Fruit fly (Drosophila melanogaster) whole organism, prepupa: ENCODE data around the gene goe.
A peak's percentile ranks its signal among the peaks of the same experiment; 100 is the strongest.

Source experiments
- CG11294 ChIP-seq: fragments of 200-800 bp; sonication (Bioruptor generic); IDR thresholded peaks from 2 replicates; pipeline ENCODE4 v1.3.6; 2022; ENCODE audit warnings: missing biosample characterization, missing genetic modification characterization
- CG11762 ChIP-seq: fragments of 200-800 bp; sonication (Bioruptor generic); optimal IDR thresholded peaks from 3 replicates; lab custom pipeline; 2016; ENCODE audit warnings: missing biosample characterization, missing genetic modification characterization; ENCODE audit not compliant: insufficient read depth
- CG15336 ChIP-seq: fragments of 200-800 bp; sonication (Bioruptor generic); IDR thresholded peaks from 2 replicates; pipeline ENCODE4 v1.3.6; 2022; ENCODE audit warnings: missing biosample characterization, missing genetic modification characterization
- CG1621 ChIP-seq: fragments of 200-800 bp; sonication (Bioruptor generic); optimal IDR thresholded peaks from 3 replicates; lab custom pipeline; 2018; ENCODE audit warnings: missing biosample characterization, mild to moderate bottlenecking, missing genetic modification characterization
- CG3032 ChIP-seq: fragments of 200-800 bp; optimal IDR thresholded peaks from 2 replicates; lab custom pipeline; 2019; ENCODE audit warnings: missing biosample characterization, mild to moderate bottlenecking, missing genetic modification characterization, moderate library complexity
- CG32006 ChIP-seq: fragments of 200-800 bp; sonication (Bioruptor generic); optimal IDR thresholded peaks from 3 replicates; lab custom pipeline; 2017; ENCODE audit warnings: missing biosample characterization, mild to moderate bottlenecking, missing genetic modification characterization
- CG3919 ChIP-seq: fragments of 200-800 bp; sonication (Bioruptor generic); optimal IDR thresholded peaks from 3 replicates; lab custom pipeline; 2016; ENCODE audit warnings: missing biosample characterization, missing genetic modification characterization
- CG6276 ChIP-seq: fragments of 200-800 bp; sonication (Bioruptor generic); optimal IDR thresholded peaks from 2 replicates; lab custom pipeline; 2017; ENCODE audit warnings: missing biosample characterization, mild to moderate bottlenecking, missing genetic modification characterization
- CG6792 ChIP-seq: fragments of 200-800 bp; sonication (Bioruptor generic); optimal IDR thresholded peaks from 3 replicates; lab custom pipeline; 2016; ENCODE audit warnings: missing biosample characterization, missing genetic modification characterization
- CG6808 ChIP-seq: fragments of 200-800 bp; sonication (Bioruptor generic); optimal IDR thresholded peaks from 3 replicates; lab custom pipeline; 2017; ENCODE audit warnings: missing biosample characterization, missing genetic modification characterization, mild to moderate bottlenecking, moderate library complexity, missing genetic modification reagents
- CG6854 ChIP-seq: fragments of 200-800 bp; sonication (Bioruptor generic); optimal IDR thresholded peaks from 2 replicates; lab custom pipeline; 2017; ENCODE audit warnings: missing biosample characterization, mild to moderate bottlenecking, missing genetic modification characterization
- CG7368 ChIP-seq: fragments of 200-800 bp; sonication (Bioruptor generic); optimal IDR thresholded peaks from 3 replicates; lab custom pipeline; 2016; ENCODE audit warnings: missing biosample characterization, missing genetic modification characterization
- CG8119 ChIP-seq: fragments of 200-800 bp; sonication (Bioruptor generic); IDR thresholded peaks from 3 replicates; pipeline ENCODE4 v1.3.6; 2022; ENCODE audit warnings: missing biosample characterization, missing genetic modification characterization
- CG8319 ChIP-seq: fragments of 200-800 bp; sonication (Bioruptor generic); optimal IDR thresholded peaks from 3 replicates; lab custom pipeline; 2016; ENCODE audit warnings: missing biosample characterization, missing genetic modification characterization
- CG8632 ChIP-seq: fragments of 200-800 bp; sonication (Bioruptor generic); optimal IDR thresholded peaks from 3 replicates; lab custom pipeline; 2016; ENCODE audit warnings: missing biosample characterization, missing genetic modification characterization
- CG9139 ChIP-seq: fragments of 200-800 bp; sonication (Bioruptor generic); optimal IDR thresholded peaks from 3 replicates; lab custom pipeline; 2017; ENCODE audit warnings: missing biosample characterization, mild to moderate bottlenecking, missing genetic modification characterization
- Eip75B ChIP-seq: fragments of 200-800 bp; sonication (Bioruptor generic); optimal IDR thresholded peaks from 3 replicates; lab custom pipeline; 2016; ENCODE audit warnings: missing biosample characterization, missing genetic modification characterization
- Eip78C ChIP-seq: fragments of 200-800 bp; sonication (Bioruptor generic); peaks from one replicate; lab custom pipeline; 2016; ENCODE audit warnings: missing biosample characterization, missing genetic modification characterization
- Hr38 ChIP-seq: sonication (Bioruptor generic); optimal IDR thresholded peaks from 2 replicates; lab custom pipeline; 2016; ENCODE audit warnings: missing biosample characterization, missing genetic modification characterization
- Met ChIP-seq: fragments of 200-800 bp; sonication (Bioruptor generic); optimal IDR thresholded peaks from 3 replicates; lab custom pipeline; 2016; ENCODE audit warnings: missing biosample characterization, missing genetic modification characterization
- Sox102F ChIP-seq: fragments of 200-800 bp; sonication (Bioruptor generic); optimal IDR thresholded peaks from 2 replicates; lab custom pipeline; 2016; ENCODE audit warnings: missing biosample characterization, mild to moderate bottlenecking, missing genetic modification characterization
- Sox14 ChIP-seq: fragments of 200-800 bp; sonication (Bioruptor generic); optimal IDR thresholded peaks from 3 replicates; lab custom pipeline; 2016; ENCODE audit warnings: missing biosample characterization, missing genetic modification characterization
- achi ChIP-seq: fragments of 200-800 bp; sonication (Bioruptor generic); optimal IDR thresholded peaks from 3 replicates; lab custom pipeline; 2016; ENCODE audit warnings: missing biosample characterization, missing genetic modification characterization
- cyc ChIP-seq: fragments of 200-800 bp; sonication (Bioruptor generic); optimal IDR thresholded peaks from 3 replicates; lab custom pipeline; 2016; ENCODE audit warnings: missing biosample characterization, missing genetic modification characterization
- dsx ChIP-seq: fragments of 200-800 bp; optimal IDR thresholded peaks from 3 replicates; lab custom pipeline; 2019; ENCODE audit warnings: missing biosample characterization, mild to moderate bottlenecking, missing genetic modification characterization, moderate library complexity; ENCODE audit not compliant: poor library complexity, severe bottlenecking
- esn ChIP-seq: fragments of 200-800 bp; sonication (Bioruptor generic); optimal IDR thresholded peaks from 2 replicates; lab custom pipeline; 2016; ENCODE audit warnings: missing biosample characterization, mild to moderate bottlenecking, missing genetic modification characterization, moderate library complexity
- fd85E ChIP-seq: fragments of 200-800 bp; sonication (Bioruptor generic); optimal IDR thresholded peaks from 3 replicates; lab custom pipeline; 2016; ENCODE audit warnings: missing biosample characterization, missing genetic modification characterization
- net ChIP-seq: fragments of 200-800 bp; sonication (Bioruptor generic); optimal IDR thresholded peaks from 3 replicates; lab custom pipeline; 2016; ENCODE audit warnings: missing biosample characterization, missing genetic modification characterization
- pdm3 ChIP-seq: fragments of 200-800 bp; sonication (Bioruptor generic); optimal IDR thresholded peaks from 3 replicates; lab custom pipeline; 2016; ENCODE audit warnings: missing biosample characterization, missing genetic modification characterization
- salr ChIP-seq, 2 experiments: fragments of 200-800 bp; sonication (Bioruptor generic); optimal IDR thresholded peaks; 3 replicates each; lab custom pipeline; 2016 to 2018; ENCODE audit warnings: missing biosample characterization in 2 of 2, missing genetic modification characterization in 2 of 2, mild to moderate bottlenecking in 1 of 2
- spab ChIP-seq: fragments of 200-800 bp; sonication (Bioruptor generic); optimal IDR thresholded peaks from 2 replicates; lab custom pipeline; 2017; ENCODE audit warnings: missing biosample characterization, mild to moderate bottlenecking, missing genetic modification characterization, missing genetic modification reagents
- ss ChIP-seq, 2 experiments: fragments of 200-800 bp; sonication (Bioruptor generic); optimal IDR thresholded peaks; 2 replicates in 1 of 2; 3 replicates in 1 of 2; lab custom pipeline; 2017 to 2018; ENCODE audit warnings: mild to moderate bottlenecking in 2 of 2, missing biosample characterization in 2 of 2, missing genetic modification characterization in 2 of 2, moderate library complexity in 1 of 2
- vri ChIP-seq: fragments of 200-800 bp; sonication (Bioruptor generic); optimal IDR thresholded peaks from 3 replicates; lab custom pipeline; 2016; ENCODE audit warnings: missing biosample characterization, mild to moderate bottlenecking, missing genetic modification characterization

The goe gene

dm6 chrX:16687400-16688105 lies 64.2 kb downstream of the goe start:
- TF ChIP-seq salr (GFP tag; optimal IDR thresholded peaks at IDR 0.05; lab: Kevin White, UChicago) (no peak), CG6276 (no peak), CG8319 (no peak), esn (no peak), CG6808 (GFP tag; lab: Kevin White, UChicago) (no peak), CG6854 (GFP tag; lab: Kevin White, UChicago) (no peak), Met (GFP tag; lab: Kevin White, UChicago) (no peak), CG7368 (GFP tag; lab: Kevin White, UChicago) (no peak), Eip75B (GFP tag; lab: Kevin White, UChicago) (no peak), CG8119 (no peak), vri (GFP tag; lab: Kevin White, UChicago) (no peak), CG15336 (GFP tag; lab: Robert Waterston, UW) (no peak), spab (GFP tag; lab: Kevin White, UChicago) (no peak), CG1621 (tag; lab: Kevin White, UChicago) (no peak), CG11762 (GFP tag; lab: Kevin White, UChicago) (no peak), net (GFP tag; lab: Kevin White, UChicago) (no peak)

- TF ChIP-seq ss (GFP tag; optimal IDR thresholded peaks at IDR 0.05; lab: Kevin White, UChicago) (no peak), CG3032 (tag; lab: Kevin White, UChicago) (no peak), CG3919 (GFP tag; lab: Kevin White, UChicago) (no peak), CG11294 (no peak), salr (GFP tag; optimal IDR thresholded peaks at IDR 0.05; lab: Kevin White, UChicago) (no peak), achi (GFP tag; lab: Kevin White, UChicago) (peak; percentile 29), fd85E (no peak), CG6854 (GFP tag; lab: Kevin White, UChicago) (no peak), CG6792 (GFP tag; lab: Kevin White, UChicago) (no peak), CG7368 (GFP tag; lab: Kevin White, UChicago) (no peak), CG6276 (no peak), Sox14 (GFP tag; lab: Kevin White, UChicago) (peak; percentile 35), CG8632 (no peak), dsx (peak; percentile 93), pdm3 (GFP tag; lab: Kevin White, UChicago) (peak; percentile 5), Eip78C (GFP tag; lab: Kevin White, UChicago) (peak; percentile 21)
Measured at dm6 chrX:16683765-16684164, 67.9 kb downstream of the goe start, which contains the start of gene Axs. Axs (minus strand) TSS chrX:16683895.

DNA sequence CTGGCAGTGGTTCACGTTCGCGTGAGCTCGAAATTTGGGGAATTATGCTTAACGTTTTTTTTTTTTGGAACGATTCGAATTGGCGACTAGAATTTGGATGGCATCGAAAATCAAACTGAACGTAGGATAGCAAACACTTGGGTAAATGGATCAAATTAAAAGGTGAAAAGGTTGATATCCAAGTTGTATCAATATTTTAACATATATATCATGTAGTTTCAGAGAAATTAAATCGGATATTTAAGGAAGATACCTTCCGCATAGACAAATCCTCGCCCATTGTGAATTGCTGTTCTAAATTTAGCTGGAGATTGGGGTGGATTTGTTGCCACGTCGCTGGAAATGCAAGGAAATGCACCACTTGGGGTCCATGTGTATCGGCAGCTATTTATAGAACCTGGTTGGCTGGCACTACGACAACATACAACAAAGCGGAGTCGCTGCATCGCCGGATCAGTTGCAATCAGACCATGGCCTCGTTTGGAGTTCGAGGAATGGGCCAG lies 72.8 kb downstream of the goe start, which contains the start of the genes CG13010 and sing:
Gene CG13010 (minus strand): TSS at position 101 of the 503 bp plus-strand sequence.
Gene sing (plus strand): TSS at position 453 of the 503 bp plus-strand sequence.
- TF ChIP-seq CG9139 (GFP tag; lab: Kevin White, UChicago) (no peak), Hr38 (GFP tag; lab: Kevin White, UChicago) (no peak), CG6792 (GFP tag; lab: Kevin White, UChicago) (no peak), CG3032 (tag; lab: Kevin White, UChicago) (no peak), pdm3 (GFP tag; lab: Kevin White, UChicago) (no peak), Sox102F (GFP tag; lab: Kevin White, UChicago) (no peak), CG32006 (GFP tag; lab: Kevin White, UChicago) (no peak), cyc (GFP tag; lab: Kevin White, UChicago) (no peak), CG6854 (GFP tag; lab: Kevin White, UChicago) (no peak)
